Worm (Caenorhabditis elegans): ENCODE data around the gene pals-26.
A peak's percentile ranks its signal among the peaks of the same experiment; 100 is the strongest.

The pals-26 gene

ce11 chrIII:4374854-4375253 lies at the start of gene pals-26:
TSS of gene pals-26 (plus strand) at chrIII:4375154.
- TF ChIP-seq snpc-1.3 (tag; optimal IDR thresholded peaks at IDR 0.05; ENCODE audit: insufficient read depth) (no peak), fkh-3 (tag; optimal IDR thresholded peaks at IDR 0.05) (no peak), unc-62 (GFP tag; optimal IDR thresholded peaks at IDR 0.05) (no peak), hrde-1 (tag; optimal IDR thresholded peaks at IDR 0.05; ENCODE audit: borderline replicate concordance) (no peak), F39B2.1 (GFP tag; IDR thresholded peaks at IDR 0.05) (no peak), akir-1 (GFP tag; optimal IDR thresholded peaks at IDR 0.05) (no peak), tlf-1 (GFP tag; optimal IDR thresholded peaks at IDR 0.05) (no peak), attf-5 (GFP tag; optimal IDR thresholded peaks at IDR 0.05) (no peak), Y95B8A.8 (GFP tag; IDR thresholded peaks at IDR 0.05) (no peak), ztf-6 (GFP tag; IDR thresholded peaks at IDR 0.05) (no peak), Y56A3A.18 (GFP tag; IDR thresholded peaks at IDR 0.05) (no peak), madf-6 (GFP tag; IDR thresholded peaks at IDR 0.05) (no peak), mcd-1 (GFP tag; IDR thresholded peaks at IDR 0.05) (no peak), snpc-1.1 (tag; optimal IDR thresholded peaks at IDR 0.05; ENCODE audit: insufficient read depth) (no peak), ceh-27 (GFP tag; optimal IDR thresholded peaks at IDR 0.05) (no peak), ztf-26 (tag; optimal IDR thresholded peaks at IDR 0.05) (no peak), bed-1 (GFP tag; IDR thresholded peaks at IDR 0.05) (no peak), Y53G8AR.9 (GFP tag; conservative IDR thresholded peaks at IDR 0.05) (no peak)

ce11 chrIII:4328208-4328987 lies 46.6 kb upstream of the pals-26 start:
- no peak for TF ChIP-seq C06A6.2 (GFP tag; conservative IDR thresholded peaks at IDR 0.05)
- peak; percentile 56; the same call in 1 of the 2 replicates for TF ChIP-seq nfyb-1 (GFP tag; IDR thresholded peaks at IDR 0.05)

ce11 chrIII:4330984-4331383 lies 44.0 kb upstream of the pals-26 start, which contains the start of gene gly-6:
TSS of gene gly-6 (minus strand) at chrIII:4331228.
- TF ChIP-seq K12H6.12 (tag; optimal IDR thresholded peaks at IDR 0.05) (no peak), F10E7.11 (tag; optimal IDR thresholded peaks at IDR 0.05) (no peak), nfya-2 (GFP tag; IDR thresholded peaks at IDR 0.05) (no peak)

- TF ChIP-seq ztf-6 (GFP tag; IDR thresholded peaks at IDR 0.05) = no peak
- TF ChIP-seq B0019.2 (GFP tag; conservative IDR thresholded peaks at IDR 0.05) = no peak
- no peak for TF ChIP-seq ccch-3 (GFP tag; optimal IDR thresholded peaks at IDR 0.05)
- no peak for TF ChIP-seq snpc-3.4 (tag; optimal IDR thresholded peaks at IDR 0.05)
- no peak for TF ChIP-seq F22D6.2 (tag; optimal IDR thresholded peaks at IDR 0.05)
- no peak for TF ChIP-seq bed-1 (GFP tag; IDR thresholded peaks at IDR 0.05)
- no peak for TF ChIP-seq bed-2 (GFP tag; IDR thresholded peaks at IDR 0.05)
- TF ChIP-seq egrh-3 (GFP tag; IDR thresholded peaks at IDR 0.05) = no peak
- no peak for TF ChIP-seq atf-7 (tag; optimal IDR thresholded peaks at IDR 0.05)
- no peak for TF ChIP-seq ceh-79 (tag; optimal IDR thresholded peaks at IDR 0.05)
- no peak for TF ChIP-seq madf-3 (GFP tag; IDR thresholded peaks at IDR 0.05)
- peak; percentile 37; the same call in 1 of the 2 replicates for TF ChIP-seq dox-1 (GFP tag; IDR thresholded peaks at IDR 0.05)
- no peak for TF ChIP-seq tbp1 (GFP tag; optimal IDR thresholded peaks at IDR 0.05)
- no peak for TF ChIP-seq ets-4 (GFP tag; optimal IDR thresholded peaks at IDR 0.05)
- TF ChIP-seq hmg-1.2 (GFP tag; IDR thresholded peaks at IDR 0.05) = peak; percentile 93
- peak; percentile 7 for TF ChIP-seq nhr-80 (tag; optimal IDR thresholded peaks at IDR 0.05)
- no peak for TF ChIP-seq attf-5 (GFP tag; optimal IDR thresholded peaks at IDR 0.05)
- peak; percentile 60 for TF ChIP-seq snpc-1.3 (tag; optimal IDR thresholded peaks at IDR 0.05; ENCODE audit: insufficient read depth)
- no peak for TF ChIP-seq lir-1 (GFP tag; conservative IDR thresholded peaks at IDR 0.05)
Measured at ce11 chrIII:4332543-4333042, 42.4 kb upstream of the pals-26 start, which contains the start of gene cdk-12. TSS of gene cdk-12 (plus strand) at chrIII:4332992.

Data from whole organism, young adult.